Fruit fly (Drosophila melanogaster) whole organism, prepupa: ENCODE results near the gene XNP.

Experiments used
- CG10631 ChIP-seq: fragments of 200-800 bp; sonication (Bioruptor generic); optimal IDR thresholded peaks from 2 replicates; lab custom pipeline; 2016; ENCODE audit warnings: missing biosample characterization, missing genetic modification characterization
- CG11762 ChIP-seq: fragments of 200-800 bp; sonication (Bioruptor generic); optimal IDR thresholded peaks from 3 replicates; lab custom pipeline; 2016; ENCODE audit warnings: missing biosample characterization, missing genetic modification characterization; ENCODE audit not compliant: insufficient read depth
- CG11902 ChIP-seq: fragments of 200-800 bp; sonication (Bioruptor generic); optimal IDR thresholded peaks from 3 replicates; lab custom pipeline; 2016; ENCODE audit warnings: missing biosample characterization, missing genetic modification characterization
- CG15336 ChIP-seq: fragments of 200-800 bp; sonication (Bioruptor generic); IDR thresholded peaks from 2 replicates; pipeline ENCODE4 v1.3.6; 2022; ENCODE audit warnings: missing biosample characterization, missing genetic modification characterization
- CG16779 ChIP-seq: fragments of 200-800 bp; sonication (Bioruptor generic); optimal IDR thresholded peaks from 3 replicates; lab custom pipeline; 2017; ENCODE audit warnings: missing biosample characterization, mild to moderate bottlenecking, missing genetic modification characterization
- CG3032 ChIP-seq: fragments of 200-800 bp; optimal IDR thresholded peaks from 2 replicates; lab custom pipeline; 2019; ENCODE audit warnings: missing biosample characterization, mild to moderate bottlenecking, missing genetic modification characterization, moderate library complexity
- CG32006 ChIP-seq: fragments of 200-800 bp; sonication (Bioruptor generic); optimal IDR thresholded peaks from 3 replicates; lab custom pipeline; 2017; ENCODE audit warnings: missing biosample characterization, mild to moderate bottlenecking, missing genetic modification characterization
- CG34406 ChIP-seq: fragments of 200-800 bp; sonication (Bioruptor generic); optimal IDR thresholded peaks from 3 replicates; lab custom pipeline; 2016; ENCODE audit warnings: missing biosample characterization, missing genetic modification characterization
- CG3919 ChIP-seq: fragments of 200-800 bp; sonication (Bioruptor generic); optimal IDR thresholded peaks from 3 replicates; lab custom pipeline; 2016; ENCODE audit warnings: missing biosample characterization, missing genetic modification characterization
- CG4318 ChIP-seq: fragments of 200-800 bp; sonication (Bioruptor generic); optimal IDR thresholded peaks from 3 replicates; lab custom pipeline; 2017; ENCODE audit warnings: missing biosample characterization, mild to moderate bottlenecking, missing genetic modification characterization
- CG6163 ChIP-seq: fragments of 200-800 bp; sonication (Bioruptor generic); IDR thresholded peaks from 3 replicates; pipeline ENCODE4 v1.3.6; 2022; ENCODE audit warnings: missing biosample characterization, missing genetic modification characterization
- CG6276 ChIP-seq: fragments of 200-800 bp; sonication (Bioruptor generic); optimal IDR thresholded peaks from 2 replicates; lab custom pipeline; 2017; ENCODE audit warnings: missing biosample characterization, mild to moderate bottlenecking, missing genetic modification characterization
- CG6808 ChIP-seq: fragments of 200-800 bp; sonication (Bioruptor generic); optimal IDR thresholded peaks from 3 replicates; lab custom pipeline; 2017; ENCODE audit warnings: missing biosample characterization, missing genetic modification characterization, mild to moderate bottlenecking, moderate library complexity, missing genetic modification reagents
- CG7368 ChIP-seq: fragments of 200-800 bp; sonication (Bioruptor generic); optimal IDR thresholded peaks from 3 replicates; lab custom pipeline; 2016; ENCODE audit warnings: missing biosample characterization, missing genetic modification characterization
- CG8119 ChIP-seq: fragments of 200-800 bp; sonication (Bioruptor generic); IDR thresholded peaks from 3 replicates; pipeline ENCODE4 v1.3.6; 2022; ENCODE audit warnings: missing biosample characterization, missing genetic modification characterization
- CG8319 ChIP-seq: fragments of 200-800 bp; sonication (Bioruptor generic); optimal IDR thresholded peaks from 3 replicates; lab custom pipeline; 2016; ENCODE audit warnings: missing biosample characterization, missing genetic modification characterization
- CG8632 ChIP-seq: fragments of 200-800 bp; sonication (Bioruptor generic); optimal IDR thresholded peaks from 3 replicates; lab custom pipeline; 2016; ENCODE audit warnings: missing biosample characterization, missing genetic modification characterization
- CG9139 ChIP-seq: fragments of 200-800 bp; sonication (Bioruptor generic); optimal IDR thresholded peaks from 3 replicates; lab custom pipeline; 2017; ENCODE audit warnings: missing biosample characterization, mild to moderate bottlenecking, missing genetic modification characterization
- Eip75B ChIP-seq: fragments of 200-800 bp; sonication (Bioruptor generic); optimal IDR thresholded peaks from 3 replicates; lab custom pipeline; 2016; ENCODE audit warnings: missing biosample characterization, missing genetic modification characterization
- Eip78C ChIP-seq: fragments of 200-800 bp; sonication (Bioruptor generic); peaks from one replicate; lab custom pipeline; 2016; ENCODE audit warnings: missing biosample characterization, missing genetic modification characterization
- Ets21C ChIP-seq: fragments of 200-800 bp; sonication (Bioruptor generic); optimal IDR thresholded peaks from 3 replicates; lab custom pipeline; 2016; ENCODE audit warnings: missing biosample characterization, missing genetic modification characterization
- Ets96B ChIP-seq: fragments of 200-800 bp; optimal IDR thresholded peaks from 2 replicates; lab custom pipeline; 2019; ENCODE audit warnings: missing biosample characterization, mild to moderate bottlenecking, missing genetic modification characterization, moderate library complexity
- Gug ChIP-seq: fragments of 200-800 bp; sonication (Bioruptor generic); IDR thresholded peaks from 2 replicates; pipeline ENCODE4 v1.3.6; 2022; ENCODE audit warnings: missing biosample characterization, missing genetic modification characterization
- Hr38 ChIP-seq: sonication (Bioruptor generic); optimal IDR thresholded peaks from 2 replicates; lab custom pipeline; 2016; ENCODE audit warnings: missing biosample characterization, missing genetic modification characterization
- Hr4 ChIP-seq: fragments of 200-800 bp; sonication (Bioruptor generic); optimal IDR thresholded peaks from 3 replicates; lab custom pipeline; 2016; ENCODE audit warnings: missing biosample characterization, missing genetic modification characterization
- Lpt ChIP-seq: fragments of 200-800 bp; sonication (Bioruptor generic); optimal IDR thresholded peaks from 3 replicates; lab custom pipeline; 2016; ENCODE audit warnings: missing biosample characterization, missing genetic modification characterization
- Met ChIP-seq: fragments of 200-800 bp; sonication (Bioruptor generic); optimal IDR thresholded peaks from 3 replicates; lab custom pipeline; 2016; ENCODE audit warnings: missing biosample characterization, missing genetic modification characterization
- Smox ChIP-seq: fragments of 200-800 bp; sonication (Bioruptor generic); optimal IDR thresholded peaks from 3 replicates; lab custom pipeline; 2016; ENCODE audit warnings: missing biosample characterization, missing genetic modification characterization
- Sox102F ChIP-seq: fragments of 200-800 bp; sonication (Bioruptor generic); optimal IDR thresholded peaks from 2 replicates; lab custom pipeline; 2016; ENCODE audit warnings: missing biosample characterization, mild to moderate bottlenecking, missing genetic modification characterization
- Sox14 ChIP-seq: fragments of 200-800 bp; sonication (Bioruptor generic); optimal IDR thresholded peaks from 3 replicates; lab custom pipeline; 2016; ENCODE audit warnings: missing biosample characterization, missing genetic modification characterization
- acj6 ChIP-seq: fragments of 200-800 bp; sonication (Bioruptor generic); optimal IDR thresholded peaks from 3 replicates; lab custom pipeline; 2016; ENCODE audit warnings: missing biosample characterization, missing genetic modification characterization
- cyc ChIP-seq: fragments of 200-800 bp; sonication (Bioruptor generic); optimal IDR thresholded peaks from 3 replicates; lab custom pipeline; 2016; ENCODE audit warnings: missing biosample characterization, missing genetic modification characterization
- dac ChIP-seq: fragments of 200-800 bp; sonication (Bioruptor generic); optimal IDR thresholded peaks from 2 replicates; lab custom pipeline; 2017; ENCODE audit warnings: missing biosample characterization, mild to moderate bottlenecking, missing genetic modification characterization
- esn ChIP-seq: fragments of 200-800 bp; sonication (Bioruptor generic); optimal IDR thresholded peaks from 2 replicates; lab custom pipeline; 2016; ENCODE audit warnings: missing biosample characterization, mild to moderate bottlenecking, missing genetic modification characterization, moderate library complexity
- fd59A ChIP-seq: fragments of 200-800 bp; sonication (Bioruptor generic); optimal IDR thresholded peaks from 2 replicates; lab custom pipeline; 2017; ENCODE audit warnings: missing biosample characterization, mild to moderate bottlenecking, missing genetic modification characterization, missing genetic modification reagents
- fd85E ChIP-seq: fragments of 200-800 bp; sonication (Bioruptor generic); optimal IDR thresholded peaks from 3 replicates; lab custom pipeline; 2016; ENCODE audit warnings: missing biosample characterization, missing genetic modification characterization
- fkh ChIP-seq: fragments of 200-800 bp; sonication (Bioruptor generic); optimal IDR thresholded peaks from 3 replicates; lab custom pipeline; 2017; ENCODE audit warnings: missing biosample characterization, mild to moderate bottlenecking, missing genetic modification characterization, moderate library complexity
- lz ChIP-seq: fragments of 200-800 bp; sonication (Bioruptor generic); optimal IDR thresholded peaks from 3 replicates; lab custom pipeline; 2016; ENCODE audit warnings: missing biosample characterization, missing genetic modification characterization
- pdm3 ChIP-seq: fragments of 200-800 bp; sonication (Bioruptor generic); optimal IDR thresholded peaks from 3 replicates; lab custom pipeline; 2016; ENCODE audit warnings: missing biosample characterization, missing genetic modification characterization
- salr ChIP-seq, 2 experiments: fragments of 200-800 bp; sonication (Bioruptor generic); optimal IDR thresholded peaks; 3 replicates each; lab custom pipeline; 2016 to 2018; ENCODE audit warnings: missing biosample characterization in 2 of 2, missing genetic modification characterization in 2 of 2, mild to moderate bottlenecking in 1 of 2
- spab ChIP-seq: fragments of 200-800 bp; sonication (Bioruptor generic); optimal IDR thresholded peaks from 2 replicates; lab custom pipeline; 2017; ENCODE audit warnings: missing biosample characterization, mild to moderate bottlenecking, missing genetic modification characterization, missing genetic modification reagents
- svp ChIP-seq: fragments of 200-800 bp; sonication (Bioruptor generic); peaks from one replicate; lab custom pipeline; 2016; ENCODE audit warnings: missing biosample characterization, missing genetic modification characterization
- topi ChIP-seq: fragments of 200-800 bp; sonication (Bioruptor generic); optimal IDR thresholded peaks from 3 replicates; lab custom pipeline; 2016; ENCODE audit warnings: missing biosample characterization, missing genetic modification characterization
- vri ChIP-seq: fragments of 200-800 bp; sonication (Bioruptor generic); optimal IDR thresholded peaks from 3 replicates; lab custom pipeline; 2016; ENCODE audit warnings: missing biosample characterization, mild to moderate bottlenecking, missing genetic modification characterization

Gene XNP

dm6 chr3R:25459200-25459809 lies 23.3 kb downstream of the XNP start (continued):
- TF ChIP-seq CG8319 (GFP tag; lab: Kevin White, UChicago), result peak; percentile 5
- no peak for TF ChIP-seq fd85E (GFP tag; lab: Kevin White, UChicago)
- no peak for TF ChIP-seq CG7368 (GFP tag; lab: Kevin White, UChicago)
- TF ChIP-seq esn (GFP tag; lab: Kevin White, UChicago), result peak; percentile 23
- peak; percentile 75 for TF ChIP-seq CG32006 (GFP tag; lab: Kevin White, UChicago)
- peak; percentile 53 for TF ChIP-seq CG10631
- TF ChIP-seq CG15336 (GFP tag; lab: Robert Waterston, UW), result peak; percentile 50; the same call in 1 of the 2 replicates
- peak; percentile 51 for TF ChIP-seq CG34406 (GFP tag; lab: Kevin White, UChicago)
- TF ChIP-seq CG6276, result peak; percentile 69
- no peak for TF ChIP-seq vri (GFP tag; lab: Kevin White, UChicago)
- TF ChIP-seq Met, result peak; percentile 0
- peak; percentile 45 for TF ChIP-seq CG8632 (GFP tag; lab: Kevin White, UChicago)
- peak; percentile 74 for TF ChIP-seq CG8119
- peak; percentile 13 for TF ChIP-seq spab (GFP tag; lab: Kevin White, UChicago)
- TF ChIP-seq CG3032, result peak; percentile 42
- TF ChIP-seq Hr4 (GFP tag; lab: Kevin White, UChicago), result peak; percentile 46
- TF ChIP-seq fd59A (GFP tag; lab: Kevin White, UChicago), result no peak

dm6 chr3R:25457097-25457496 lies 25.5 kb downstream of the XNP start:
- TF ChIP-seq CG9139 (GFP tag; lab: Kevin White, UChicago) (no peak), CG11902 (GFP tag; lab: Kevin White, UChicago) (no peak), Eip78C (no peak), CG11762 (GFP tag; lab: Kevin White, UChicago) (no peak), CG7368 (GFP tag; lab: Kevin White, UChicago) (no peak), Ets96B (no peak), vri (GFP tag; lab: Kevin White, UChicago) (no peak)
- TF ChIP-seq, all 60 proteins: peak for 0

dm6 chr3R:25453150-25453680 lies 29.4 kb downstream of the XNP start:
- TF ChIP-seq vri (GFP tag; lab: Kevin White, UChicago) (peak; percentile 54), Hr4 (GFP tag; lab: Kevin White, UChicago) (no peak), pdm3 (no peak), svp (GFP tag; lab: Kevin White, UChicago) (peak; percentile 65), dac (GFP tag; lab: Kevin White, UChicago) (no peak), Hr38 (no peak), spab (GFP tag; lab: Kevin White, UChicago) (no peak), Eip78C (peak; percentile 41), acj6 (GFP tag; lab: Kevin White, UChicago) (no peak), CG16779 (tag; lab: Kevin White, UChicago) (no peak), fkh (GFP tag; lab: Kevin White, UChicago) (peak; percentile 98), CG10631 (no peak), Sox102F (peak; percentile 14), esn (GFP tag; lab: Kevin White, UChicago) (peak; percentile 20)

- TF ChIP-seq Lpt (GFP tag; lab: Kevin White, UChicago), result peak; percentile 13
- peak; percentile 50 for TF ChIP-seq acj6 (GFP tag; lab: Kevin White, UChicago)
- peak; percentile 64 for TF ChIP-seq CG8119
- no peak for TF ChIP-seq CG16779 (tag; lab: Kevin White, UChicago)
- peak; percentile 66 for TF ChIP-seq CG32006 (GFP tag; lab: Kevin White, UChicago)
- no peak for TF ChIP-seq CG6163 (GFP tag; lab: Robert Waterston, UW)
- TF ChIP-seq CG6808 (GFP tag; lab: Kevin White, UChicago), result no peak
- TF ChIP-seq salr (GFP tag; optimal IDR thresholded peaks at IDR 0.05; lab: Kevin White, UChicago), result peak in 1 of 2 experiments; percentile 5
- TF ChIP-seq CG3919 (GFP tag; lab: Kevin White, UChicago), result peak; percentile 23
- no peak for TF ChIP-seq cyc (GFP tag; lab: Kevin White, UChicago)
- TF ChIP-seq fd85E (GFP tag; lab: Kevin White, UChicago), result no peak
- peak; percentile 44 for TF ChIP-seq Sox14 (GFP tag; lab: Kevin White, UChicago)
- TF ChIP-seq lz, result no peak
- TF ChIP-seq CG6276, result no peak
- TF ChIP-seq CG11902 (GFP tag; lab: Kevin White, UChicago), result no peak
- TF ChIP-seq topi (GFP tag; lab: Kevin White, UChicago), result no peak
- peak; percentile 37 for TF ChIP-seq pdm3
- TF ChIP-seq dac (GFP tag; lab: Kevin White, UChicago), result no peak
- TF ChIP-seq Smox (GFP tag; lab: Kevin White, UChicago), result no peak
- TF ChIP-seq Gug, result no peak
- TF ChIP-seq Ets21C (GFP tag; lab: Kevin White, UChicago), result no peak
- peak; percentile 35 for TF ChIP-seq CG4318 (GFP tag; lab: Kevin White, UChicago)
- TF ChIP-seq Eip75B, result peak; percentile 32
Observed at dm6 chr3R:25451832-25452231, 30.8 kb downstream of the XNP start.
